Fruit fly (Drosophila melanogaster): ENCODE results near the gene CG11327.
A peak's percentile ranks its signal among the peaks of the same experiment; 100 is the strongest.

CG11327 gene

DNA sequence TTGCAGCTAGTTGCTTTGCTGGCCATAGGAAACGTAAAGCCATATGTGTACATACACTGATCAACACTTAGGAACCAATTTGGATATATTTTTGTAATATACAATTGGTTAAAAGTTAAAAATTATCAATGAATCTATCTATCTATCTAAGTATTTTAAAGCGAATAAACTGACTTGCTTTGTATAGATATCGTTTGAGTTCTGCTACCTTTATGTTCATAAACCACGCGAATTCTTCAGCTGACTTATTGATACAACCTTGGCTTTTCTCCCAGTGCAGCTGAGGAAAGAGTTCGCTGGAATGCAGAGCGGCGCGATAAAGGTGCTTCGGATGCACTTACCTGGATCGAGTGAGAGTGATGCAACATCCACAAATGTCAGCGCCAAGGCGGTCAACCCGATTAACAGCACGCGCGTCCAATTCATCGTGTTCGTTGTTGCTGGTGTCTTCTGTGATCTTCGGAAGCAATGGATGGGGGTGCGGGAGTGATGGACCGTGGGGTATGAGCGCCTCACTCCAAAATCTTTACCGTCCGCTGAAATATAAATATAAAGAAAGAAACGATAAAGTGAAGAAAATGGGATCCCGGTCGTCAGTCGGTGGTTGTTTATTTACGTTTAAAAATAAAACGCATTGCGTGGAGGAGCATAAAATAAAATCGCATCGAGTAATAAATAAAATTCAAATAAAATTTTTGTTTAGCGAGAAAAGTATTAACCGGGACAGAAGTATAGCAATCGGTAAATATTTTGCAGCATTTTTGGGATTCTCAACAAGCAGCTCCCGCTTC is 15.1 kb upstream of the CG11327 start (continued):
- no peak for TF ChIP-seq CG6163 (GFP tag; IDR thresholded peaks at IDR 0.05)
- no peak for TF ChIP-seq cyc (GFP tag; optimal IDR thresholded peaks at IDR 0.05)
- peak; percentile 5 for TF ChIP-seq Sox14 (GFP tag; optimal IDR thresholded peaks at IDR 0.05)
- TF ChIP-seq CG7368 (GFP tag; optimal IDR thresholded peaks at IDR 0.05): no peak
- TF ChIP-seq svp (GFP tag): peak; percentile 57
- TF ChIP-seq Smox (GFP tag; optimal IDR thresholded peaks at IDR 0.05): peak; percentile 3
- TF ChIP-seq Hr4 (GFP tag; optimal IDR thresholded peaks at IDR 0.05): no peak
- TF ChIP-seq Eip78C (GFP tag): peak; percentile 89
- TF ChIP-seq CG16779 (tag; optimal IDR thresholded peaks at IDR 0.05): no peak
- TF ChIP-seq CG1621 (tag; optimal IDR thresholded peaks at IDR 0.05): no peak
- no peak for TF ChIP-seq CG8119 (GFP tag; IDR thresholded peaks at IDR 0.05)
- TF ChIP-seq Gug (GFP tag; IDR thresholded peaks at IDR 0.05): no peak
- TF ChIP-seq dsx (GFP tag; optimal IDR thresholded peaks at IDR 0.05; ENCODE audit: poor library complexity, severe bottlenecking): peak; percentile 20
- TF ChIP-seq Sox102F (GFP tag; optimal IDR thresholded peaks at IDR 0.05): no peak
- no peak for TF ChIP-seq CG6854 (GFP tag; optimal IDR thresholded peaks at IDR 0.05)
- no peak for TF ChIP-seq CG31627 (GFP tag; optimal IDR thresholded peaks at IDR 0.05)
- TF ChIP-seq pdm3 (GFP tag; optimal IDR thresholded peaks at IDR 0.05): peak; percentile 3
- peak; percentile 29 for TF ChIP-seq OdsH (GFP tag; optimal IDR thresholded peaks at IDR 0.05)
- TF ChIP-seq CG4318 (GFP tag; optimal IDR thresholded peaks at IDR 0.05): no peak
- TF ChIP-seq Ets96B (tag; optimal IDR thresholded peaks at IDR 0.05): peak; percentile 51
- TF ChIP-seq Ets21C (GFP tag; optimal IDR thresholded peaks at IDR 0.05): no peak
- TF ChIP-seq salr (GFP tag; optimal IDR thresholded peaks at IDR 0.05): no peak
- peak; percentile 18 for TF ChIP-seq spab (GFP tag; optimal IDR thresholded peaks at IDR 0.05)

DNA sequence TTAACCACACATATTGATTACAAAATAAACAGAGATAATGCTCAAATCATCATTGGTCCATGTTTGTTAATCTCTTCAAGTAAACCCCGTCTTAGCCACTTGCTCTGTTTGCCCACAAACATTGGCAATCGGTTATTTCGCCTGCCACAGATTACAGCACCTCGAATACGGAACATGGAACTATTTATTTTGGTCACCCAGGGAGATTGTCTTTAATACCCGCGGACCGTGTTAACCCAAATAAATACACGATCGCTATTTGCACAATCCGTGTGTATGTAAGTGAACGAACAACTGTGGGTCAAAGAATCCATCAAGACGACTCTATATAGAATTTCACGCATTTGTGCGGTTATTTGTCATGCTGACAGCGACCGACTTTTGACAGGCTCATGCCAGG is 14.2 kb upstream of the CG11327 start:
- TF ChIP-seq achi (GFP tag; optimal IDR thresholded peaks at IDR 0.05): no peak
- TF ChIP-seq acj6 (GFP tag; optimal IDR thresholded peaks at IDR 0.05): no peak
- peak; percentile 11 for TF ChIP-seq CG8632 (GFP tag; optimal IDR thresholded peaks at IDR 0.05)
- no peak for TF ChIP-seq CG11902 (GFP tag; optimal IDR thresholded peaks at IDR 0.05)
- no peak for TF ChIP-seq Blimp-1 (GFP tag; optimal IDR thresholded peaks at IDR 0.05)
- TF ChIP-seq fkh (GFP tag; optimal IDR thresholded peaks at IDR 0.05): peak; percentile 90
- TF ChIP-seq ss (GFP tag; optimal IDR thresholded peaks at IDR 0.05): no peak
- no peak for TF ChIP-seq pdm3 (GFP tag; optimal IDR thresholded peaks at IDR 0.05)
- no peak for TF ChIP-seq fd59A (GFP tag; optimal IDR thresholded peaks at IDR 0.05)
- no peak for TF ChIP-seq vri (GFP tag; optimal IDR thresholded peaks at IDR 0.05)
- TF ChIP-seq CG6854 (GFP tag; optimal IDR thresholded peaks at IDR 0.05): no peak
- no peak for TF ChIP-seq lz (GFP tag; optimal IDR thresholded peaks at IDR 0.05)
- TF ChIP-seq svp (GFP tag): no peak
- TF ChIP-seq CG32006 (GFP tag; optimal IDR thresholded peaks at IDR 0.05): no peak
- no peak for TF ChIP-seq CG3032 (tag; optimal IDR thresholded peaks at IDR 0.05)
- TF ChIP-seq CG10631 (GFP tag; optimal IDR thresholded peaks at IDR 0.05): peak; percentile 2
- no peak for TF ChIP-seq CG11762 (GFP tag; optimal IDR thresholded peaks at IDR 0.05; ENCODE audit: insufficient read depth)
- TF ChIP-seq CG34406 (GFP tag; optimal IDR thresholded peaks at IDR 0.05): no peak
- peak; percentile 36 for TF ChIP-seq Eip78C (GFP tag)
- TF ChIP-seq CG6276 (GFP tag; optimal IDR thresholded peaks at IDR 0.05): no peak

DNA sequence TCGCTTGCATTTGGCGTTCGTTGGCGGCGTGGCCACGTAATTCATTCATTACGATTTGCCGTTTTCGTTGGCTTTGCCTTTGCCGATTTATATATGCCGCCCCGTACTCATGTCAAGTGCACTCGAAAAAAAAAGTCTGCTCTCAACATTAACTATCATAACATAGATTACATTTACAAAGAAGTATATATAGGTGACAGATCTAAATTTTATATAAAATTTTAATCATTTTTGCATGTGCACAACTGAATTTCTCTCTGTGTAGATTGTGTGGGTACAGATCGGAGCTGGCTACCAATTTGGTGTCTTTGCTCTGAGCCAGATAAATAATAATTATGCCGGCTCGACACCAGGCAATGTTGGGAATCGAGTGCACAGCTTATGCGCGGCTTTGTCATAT is 11.9 kb upstream of the CG11327 start:
- TF ChIP-seq Hr38 (GFP tag; optimal IDR thresholded peaks at IDR 0.05) (no peak), CG9139 (GFP tag; optimal IDR thresholded peaks at IDR 0.05) (no peak), Sox15 (GFP tag; optimal IDR thresholded peaks at IDR 0.05) (peak; percentile 6), ss (GFP tag; optimal IDR thresholded peaks at IDR 0.05) (peak in 1 of 2 experiments; percentile 16), spab (GFP tag; optimal IDR thresholded peaks at IDR 0.05) (peak; percentile 50), achi (GFP tag; optimal IDR thresholded peaks at IDR 0.05) (peak; percentile 65), CG11762 (GFP tag; optimal IDR thresholded peaks at IDR 0.05; ENCODE audit: insufficient read depth) (peak; percentile 48), CG8119 (GFP tag; IDR thresholded peaks at IDR 0.05) (peak; percentile 81), CG8319 (GFP tag; optimal IDR thresholded peaks at IDR 0.05) (peak; percentile 40), vri (GFP tag; optimal IDR thresholded peaks at IDR 0.05) (peak; percentile 46), fd59A (GFP tag; optimal IDR thresholded peaks at IDR 0.05) (peak; percentile 21), CG3919 (GFP tag; optimal IDR thresholded peaks at IDR 0.05) (peak; percentile 77), Eip93F (GFP tag; optimal IDR thresholded peaks at IDR 0.05) (no peak), CG7368 (GFP tag; optimal IDR thresholded peaks at IDR 0.05) (peak; percentile 57), CG16779 (tag; optimal IDR thresholded peaks at IDR 0.05) (no peak), Met (GFP tag; optimal IDR thresholded peaks at IDR 0.05) (peak; percentile 79), CG31627 (GFP tag; optimal IDR thresholded peaks at IDR 0.05) (peak; percentile 75), CG4318 (GFP tag; optimal IDR thresholded peaks at IDR 0.05) (peak; percentile 47), OdsH (GFP tag; optimal IDR thresholded peaks at IDR 0.05) (peak; percentile 81), salr (GFP tag; optimal IDR thresholded peaks at IDR 0.05) (peak in 1 of 2 experiments; percentile 49), Ets21C (GFP tag; optimal IDR thresholded peaks at IDR 0.05) (peak; percentile 69)
